Worm (Caenorhabditis elegans) whole organism, mixed stage, embryonic: ENCODE measurements around the gene sup-26.

ENCODE experiments used
- M03D4.4 ChIP-seq: sonication (generic microtip); optimal IDR thresholded peaks from 2 replicates; lab custom pipeline; 2017; ENCODE audit warnings: mild to moderate bottlenecking, missing genetic modification characterization, missing compliant biosample characterization
- bed-3 ChIP-seq: fragments of 200-800 bp; sonication (Bioruptor generic); optimal IDR thresholded peaks from 3 replicates; lab custom pipeline; 2018; ENCODE audit warnings: mild to moderate bottlenecking, missing genetic modification characterization, moderate library complexity, missing compliant biosample characterization
- blmp-1 ChIP-seq: fragments of 150-350 bp; optimal IDR thresholded peaks from 2 replicates; lab custom pipeline; 2014; ENCODE audit warnings: missing biosample characterization, missing genetic modification characterization
- ceh-39 ChIP-seq: fragments of 150-350 bp; optimal IDR thresholded peaks from 2 replicates; lab custom pipeline; 2014; ENCODE audit warnings: missing biosample characterization, missing genetic modification characterization
- ceh-43 ChIP-seq: fragments of 200-800 bp; sonication (Bioruptor generic); optimal IDR thresholded peaks from 2 replicates; lab custom pipeline; 2018; ENCODE audit warnings: mild to moderate bottlenecking, missing genetic modification characterization, moderate library complexity, missing compliant biosample characterization
- ceh-83 ChIP-seq: fragments of 200-800 bp; sonication (Bioruptor generic); optimal IDR thresholded peaks from 2 replicates; lab custom pipeline; 2018; ENCODE audit warnings: mild to moderate bottlenecking, missing genetic modification characterization, missing compliant biosample characterization
- ces-1 ChIP-seq: fragments of 150-350 bp; optimal IDR thresholded peaks from 2 replicates; lab custom pipeline; 2014; ENCODE audit warnings: missing biosample characterization, missing genetic modification reagents, missing genetic modification characterization
- cnd-1 ChIP-seq: fragments of 200-800 bp; sonication (Bioruptor generic); optimal IDR thresholded peaks from 2 replicates; lab custom pipeline; 2018; ENCODE audit warnings: mild to moderate bottlenecking, missing genetic modification characterization, missing compliant biosample characterization
- drap-1 ChIP-seq: fragments of 200-800 bp; sonication (Bioruptor generic); optimal IDR thresholded peaks from 3 replicates; lab custom pipeline; 2018; ENCODE audit warnings: mild to moderate bottlenecking, missing genetic modification characterization, missing compliant biosample characterization
- elt-1 ChIP-seq: sonication (generic microtip); optimal IDR thresholded peaks from 2 replicates; lab custom pipeline; 2017; ENCODE audit warnings: missing genetic modification characterization, mild to moderate bottlenecking, missing compliant biosample characterization, antibody characterized with exemption, moderate library complexity, borderline replicate concordance; ENCODE audit not compliant: insufficient read depth
- elt-3 ChIP-seq: fragments of 150-350 bp; optimal IDR thresholded peaks from 2 replicates; lab custom pipeline; 2014; ENCODE audit warnings: missing biosample characterization, missing genetic modification characterization
- flh-1 ChIP-seq: fragments of 200-800 bp; sonication (Bioruptor generic); optimal IDR thresholded peaks from 2 replicates; lab custom pipeline; 2018; ENCODE audit warnings: mild to moderate bottlenecking, missing genetic modification characterization, moderate library complexity, missing compliant biosample characterization
- ham-2 ChIP-seq: fragments of 200-800 bp; sonication (Bioruptor generic); optimal IDR thresholded peaks from 2 replicates; lab custom pipeline; 2018; ENCODE audit warnings: mild to moderate bottlenecking, missing genetic modification characterization, missing compliant biosample characterization
- hlh-1 ChIP-seq: fragments of 150-350 bp; optimal IDR thresholded peaks from 2 replicates; lab custom pipeline; 2014; ENCODE audit warnings: missing biosample characterization, missing genetic modification reagents, missing genetic modification characterization
- lin-13 ChIP-seq: fragments of 150-350 bp; optimal IDR thresholded peaks from 2 replicates; lab custom pipeline; 2014; ENCODE audit warnings: missing biosample characterization, missing genetic modification characterization
- lin-32 ChIP-seq: fragments of 200-800 bp; sonication (Bioruptor generic); optimal IDR thresholded peaks from 2 replicates; lab custom pipeline; 2018; ENCODE audit warnings: mild to moderate bottlenecking, missing genetic modification characterization, missing compliant biosample characterization
- lsy-2 ChIP-seq: fragments of 150-350 bp; optimal IDR thresholded peaks from 2 replicates; lab custom pipeline; 2014; ENCODE audit warnings: missing biosample characterization, missing genetic modification characterization
- mab-5 ChIP-seq: fragments of 150-350 bp; optimal IDR thresholded peaks from 2 replicates; lab custom pipeline; 2014; ENCODE audit warnings: missing biosample characterization, missing genetic modification characterization
- mep-1 ChIP-seq: fragments of 150-350 bp; optimal IDR thresholded peaks from 2 replicates; lab custom pipeline; 2017; ENCODE audit warnings: missing biosample characterization, missing genetic modification reagents, missing genetic modification characterization, inconsistent platforms
- nhr-12 ChIP-seq: fragments of 150-350 bp; optimal IDR thresholded peaks from 2 replicates; lab custom pipeline; 2014; ENCODE audit warnings: missing biosample characterization, missing genetic modification characterization
- nhr-2 ChIP-seq: fragments of 150-350 bp; optimal IDR thresholded peaks from 2 replicates; lab custom pipeline; 2014; ENCODE audit warnings: missing biosample characterization, missing genetic modification characterization
- nhr-237 ChIP-seq: fragments of 150-350 bp; optimal IDR thresholded peaks from 2 replicates; lab custom pipeline; 2014; ENCODE audit warnings: missing biosample characterization, missing genetic modification characterization
- nhr-28 ChIP-seq: fragments of 150-350 bp; optimal IDR thresholded peaks from 2 replicates; lab custom pipeline; 2014; ENCODE audit warnings: missing biosample characterization, missing genetic modification characterization
- nhr-76 ChIP-seq: sonication (generic microtip); optimal IDR thresholded peaks from 2 replicates; lab custom pipeline; 2017; ENCODE audit warnings: missing biosample characterization, missing genetic modification characterization
- pha-4 ChIP-seq: fragments of 150-350 bp; optimal IDR thresholded peaks from 2 replicates; lab custom pipeline; 2018; ENCODE audit warnings: missing biosample characterization, missing genetic modification reagents, missing genetic modification characterization
- snpc-4 ChIP-seq: fragments of 150-350 bp; optimal IDR thresholded peaks from 2 replicates; lab custom pipeline; 2014; ENCODE audit warnings: missing biosample characterization, missing genetic modification characterization
- sptf-1 ChIP-seq: sonication (generic microtip); optimal IDR thresholded peaks from 2 replicates; lab custom pipeline; 2017; ENCODE audit warnings: mild to moderate bottlenecking, missing genetic modification characterization, moderate library complexity, missing compliant biosample characterization
- tbx-8 ChIP-seq: fragments of 200-800 bp; sonication (Bioruptor generic); optimal IDR thresholded peaks from 2 replicates; lab custom pipeline; 2018; ENCODE audit warnings: mild to moderate bottlenecking, missing genetic modification characterization, moderate library complexity, missing compliant biosample characterization
- unc-120 ChIP-seq: sonication (generic microtip); optimal IDR thresholded peaks from 2 replicates; lab custom pipeline; 2017; ENCODE audit warnings: missing genetic modification characterization, missing compliant biosample characterization; ENCODE audit not compliant: poor library complexity, severe bottlenecking
- unc-39 ChIP-seq: fragments of 150-350 bp; optimal IDR thresholded peaks from 2 replicates; lab custom pipeline; 2014; ENCODE audit warnings: missing biosample characterization, missing genetic modification characterization
- unc-62 ChIP-seq: fragments of 150-350 bp; optimal IDR thresholded peaks from 2 replicates; lab custom pipeline; 2014; ENCODE audit warnings: missing biosample characterization, missing genetic modification reagents, missing genetic modification characterization
- zip-8 ChIP-seq: fragments of 150-350 bp; optimal IDR thresholded peaks from 2 replicates; lab custom pipeline; 2014; ENCODE audit warnings: missing biosample characterization, missing genetic modification characterization
- ztf-11 ChIP-seq: fragments of 150-350 bp; optimal IDR thresholded peaks from 2 replicates; lab custom pipeline; 2014; ENCODE audit warnings: missing biosample characterization, missing genetic modification characterization

sup-26 gene

ce11 chrIII:4313061-4313962, 33.3 kb upstream of the sup-26 start, which contains the start of the genes evl-14 and dcn-1:
Gene evl-14, minus strand, starts transcription at chrIII:4313128.
Gene dcn-1, plus strand, starts transcription at chrIII:4313912.
- TF ChIP-seq unc-39 (tag; lab: Kevin White, UChicago) (no peak), unc-120 (tag; lab: Kevin White, UChicago) (no peak), ces-1 (GFP tag; lab: Kevin White, UChicago) (peak; percentile 59), drap-1 (GFP tag; lab: Kevin White, UChicago) (no peak), nhr-12 (tag; lab: Kevin White, UChicago) (no peak), hlh-1 (tag; lab: Kevin White, UChicago) (peak; percentile 34), nhr-76 (tag; lab: Kevin White, UChicago) (no peak), flh-1 (GFP tag; lab: Kevin White, UChicago) (no peak), sptf-1 (no peak), elt-1 (tag; lab: Kevin White, UChicago) (no peak), nhr-237 (tag; lab: Kevin White, UChicago) (peak; percentile 74), mep-1 (tag; lab: Kevin White, UChicago) (peak; percentile 39), ceh-39 (tag; lab: Kevin White, UChicago) (peak; percentile 76), ceh-83 (GFP tag; lab: Kevin White, UChicago) (no peak), blmp-1 (tag; lab: Kevin White, UChicago) (no peak), tbx-8 (GFP tag; lab: Kevin White, UChicago) (no peak), nhr-28 (tag; lab: Kevin White, UChicago) (no peak), ceh-43 (GFP tag; lab: Kevin White, UChicago) (no peak), lsy-2 (peak; percentile 68), zip-8 (tag; lab: Kevin White, UChicago) (peak; percentile 67), ztf-11 (tag; lab: Kevin White, UChicago) (no peak), pha-4 (tag; lab: Kevin White, UChicago) (peak; percentile 59), unc-62 (GFP tag; lab: Kevin White, UChicago) (no peak), lin-13 (tag; lab: Kevin White, UChicago) (no peak)

DNA sequence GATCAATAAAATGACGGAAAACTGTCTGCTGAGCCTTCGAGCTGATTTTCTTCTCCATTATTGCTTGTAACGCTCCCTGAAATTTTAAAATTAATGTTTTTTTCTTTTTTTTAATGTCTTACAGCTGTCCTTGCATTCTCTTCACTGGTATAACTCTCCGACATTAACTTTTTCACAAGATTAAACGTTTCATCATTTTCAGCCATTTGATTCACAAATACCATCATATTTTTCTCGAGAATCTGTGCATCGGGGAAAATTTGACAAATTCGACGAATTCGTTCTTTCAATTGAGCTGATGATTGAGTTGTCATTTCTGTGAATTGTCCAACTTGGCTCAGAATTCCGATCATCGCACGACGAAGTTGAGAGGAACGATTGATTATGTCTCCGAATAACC, 29.3 kb upstream of the sup-26 start:
- TF ChIP-seq snpc-4 (no peak), lin-32 (GFP tag; lab: Kevin White, UChicago) (no peak), unc-39 (tag; lab: Kevin White, UChicago) (no peak), ceh-43 (GFP tag; lab: Kevin White, UChicago) (no peak), ceh-39 (tag; lab: Kevin White, UChicago) (no peak), hlh-1 (tag; lab: Kevin White, UChicago) (no peak), M03D4.4 (tag; lab: Kevin White, UChicago) (no peak), tbx-8 (GFP tag; lab: Kevin White, UChicago) (no peak), lin-13 (tag; lab: Kevin White, UChicago) (no peak), nhr-2 (no peak)
- TF ChIP-seq, all 35 proteins: peak for 0

ce11 chrIII:4302780-4303179, 22.8 kb upstream of the sup-26 start:
- no peak for TF ChIP-seq unc-62 (GFP tag; lab: Kevin White, UChicago)
- no peak for TF ChIP-seq lin-32 (GFP tag; lab: Kevin White, UChicago)
- no peak for TF ChIP-seq cnd-1 (tag; lab: Kevin White, UChicago)
- no peak for TF ChIP-seq ham-2
- no peak for TF ChIP-seq bed-3 (GFP tag; lab: Kevin White, UChicago)
- TF ChIP-seq nhr-76 (tag; lab: Kevin White, UChicago): no peak
- TF ChIP-seq nhr-2: no peak
- TF ChIP-seq tbx-8 (GFP tag; lab: Kevin White, UChicago): no peak
- TF ChIP-seq pha-4 (tag; lab: Kevin White, UChicago): no peak
- no peak for TF ChIP-seq ceh-83 (GFP tag; lab: Kevin White, UChicago)

- TF ChIP-seq pha-4 (tag; lab: Kevin White, UChicago) (no peak), tbx-8 (GFP tag; lab: Kevin White, UChicago) (no peak), nhr-76 (tag; lab: Kevin White, UChicago) (no peak), ceh-43 (GFP tag; lab: Kevin White, UChicago) (no peak), flh-1 (GFP tag; lab: Kevin White, UChicago) (no peak), elt-3 (tag; lab: Kevin White, UChicago) (no peak), ztf-11 (tag; lab: Kevin White, UChicago) (no peak), unc-39 (tag; lab: Kevin White, UChicago) (no peak), mab-5 (tag; lab: Kevin White, UChicago) (no peak)
These were observed 22.3 kb upstream of the sup-26 start, which contains the start of gene R10E4.9 for ce11 chrIII:4302293-4302692. Gene R10E4.9, minus strand, starts transcription at chrIII:4302393.
